Fruit fly (Drosophila melanogaster) whole organism, embryonic: ENCODE data around the gene CG9497.

ENCODE experiments used
- ATbp ChIP-seq: fragments of 200-800 bp; sonication (Bioruptor generic); optimal IDR thresholded peaks from 2 replicates; lab custom pipeline; 2017; ENCODE audit warnings: missing biosample characterization, mild to moderate bottlenecking, missing genetic modification characterization, missing genetic modification reagents
- Adf1 ChIP-seq: fragments of 200-800 bp; sonication (Bioruptor generic); IDR thresholded peaks from 2 replicates; pipeline ENCODE4 v1.3.6; 2022; ENCODE audit warnings: missing biosample characterization, missing genetic modification characterization
- BEAF-32 ChIP-seq: fragments of 200-800 bp; sonication (Bioruptor generic); optimal IDR thresholded peaks from 3 replicates; lab custom pipeline; 2017; ENCODE audit warnings: missing biosample characterization, missing genetic modification characterization, mild to moderate bottlenecking, moderate library complexity, missing genetic modification reagents
- CG10431 ChIP-seq: fragments of 200-800 bp; sonication (Bioruptor generic); optimal IDR thresholded peaks from 3 replicates; lab custom pipeline; 2018; ENCODE audit warnings: missing biosample characterization, mild to moderate bottlenecking, missing genetic modification characterization
- CG11085 ChIP-seq: fragments of 200-800 bp; sonication (Bioruptor generic); IDR thresholded peaks from 2 replicates; pipeline ENCODE4 v1.3.6; 2022; ENCODE audit warnings: missing biosample characterization, missing genetic modification characterization
- CG12104 ChIP-seq: fragments of 200-800 bp; sonication (Bioruptor generic); optimal IDR thresholded peaks from 3 replicates; lab custom pipeline; 2016; ENCODE audit warnings: missing biosample characterization, missing genetic modification characterization
- CG14441 ChIP-seq: fragments of 200-800 bp; sonication (Bioruptor generic); IDR thresholded peaks from 2 replicates; pipeline ENCODE4 v1.3.6; 2022; ENCODE audit warnings: missing biosample characterization, missing genetic modification characterization
- CG1529 ChIP-seq: fragments of 200-800 bp; sonication (Bioruptor generic); optimal IDR thresholded peaks from 3 replicates; lab custom pipeline; 2018; ENCODE audit warnings: missing biosample characterization, missing genetic modification characterization
- CG1647 ChIP-seq: fragments of 200-800 bp; sonication (Bioruptor generic); optimal IDR thresholded peaks from 3 replicates; lab custom pipeline; 2016; ENCODE audit warnings: missing biosample characterization, missing genetic modification characterization
- CG16815 ChIP-seq: fragments of 200-800 bp; sonication (Bioruptor generic); optimal IDR thresholded peaks from 3 replicates; lab custom pipeline; 2017; ENCODE audit warnings: missing biosample characterization, mild to moderate bottlenecking, missing genetic modification characterization
- CG18764 ChIP-seq: fragments of 200-800 bp; sonication (Bioruptor generic); optimal IDR thresholded peaks from 3 replicates; lab custom pipeline; 2016; ENCODE audit warnings: missing biosample characterization, missing genetic modification characterization
- CG2875 ChIP-seq: fragments of 200-800 bp; sonication (Bioruptor generic); optimal IDR thresholded peaks from 2 replicates; lab custom pipeline; 2017; ENCODE audit warnings: missing biosample characterization, mild to moderate bottlenecking, missing genetic modification characterization, missing genetic modification reagents
- CG30020 ChIP-seq: fragments of 200-800 bp; optimal IDR thresholded peaks from 2 replicates; lab custom pipeline; 2019; ENCODE audit warnings: missing biosample characterization, mild to moderate bottlenecking, missing genetic modification characterization, moderate library complexity
- CG31224 ChIP-seq: fragments of 200-800 bp; sonication (Bioruptor generic); IDR thresholded peaks from 2 replicates; pipeline ENCODE4 v1.3.6; 2022; ENCODE audit warnings: missing biosample characterization, missing genetic modification characterization
- CG32767 ChIP-seq: fragments of 200-800 bp; sonication (Bioruptor generic); IDR thresholded peaks from 2 replicates; pipeline ENCODE4 v1.3.6; 2022; ENCODE audit warnings: missing biosample characterization, missing genetic modification characterization
- CG3838 ChIP-seq: fragments of 200-800 bp; sonication (Bioruptor generic); optimal IDR thresholded peaks from 3 replicates; lab custom pipeline; 2016; ENCODE audit warnings: missing biosample characterization, missing genetic modification characterization
- CG4282 ChIP-seq: fragments of 200-800 bp; sonication (Bioruptor generic); optimal IDR thresholded peaks from 2 replicates; lab custom pipeline; 2016; ENCODE audit warnings: missing biosample characterization, missing genetic modification characterization
- CG43689 ChIP-seq: fragments of 200-800 bp; sonication (Bioruptor generic); IDR thresholded peaks from 2 replicates; pipeline ENCODE4 v1.3.6; 2022; ENCODE audit warnings: missing biosample characterization, missing genetic modification characterization
- CG4424 ChIP-seq: fragments of 200-800 bp; sonication (Bioruptor generic); optimal IDR thresholded peaks from 3 replicates; lab custom pipeline; 2016; ENCODE audit warnings: missing biosample characterization, missing genetic modification characterization
- CG4617 ChIP-seq: fragments of 200-800 bp; sonication (Bioruptor generic); optimal IDR thresholded peaks from 3 replicates; lab custom pipeline; 2016; ENCODE audit warnings: missing biosample characterization, missing genetic modification characterization, borderline replicate concordance
- CG8765 ChIP-seq: fragments of 200-800 bp; sonication (Bioruptor generic); IDR thresholded peaks from 2 replicates; pipeline ENCODE4 v1.3.6; 2022; ENCODE audit warnings: missing biosample characterization, missing genetic modification characterization
- CG8944 ChIP-seq: fragments of 200-800 bp; sonication (Bioruptor generic); optimal IDR thresholded peaks from 3 replicates; lab custom pipeline; 2016; ENCODE audit warnings: missing biosample characterization, missing genetic modification characterization
- CG9727 ChIP-seq: fragments of 200-800 bp; sonication (Bioruptor generic); optimal IDR thresholded peaks from 3 replicates; lab custom pipeline; 2017; ENCODE audit warnings: missing biosample characterization, mild to moderate bottlenecking, missing genetic modification characterization
- CG9817 ChIP-seq: fragments of 200-800 bp; sonication (Bioruptor generic); optimal IDR thresholded peaks from 2 replicates; lab custom pipeline; 2018; ENCODE audit warnings: missing biosample characterization, mild to moderate bottlenecking, missing genetic modification characterization, moderate library complexity
- CHES-1-like ChIP-seq: fragments of 200-800 bp; sonication (Bioruptor generic); optimal IDR thresholded peaks from 2 replicates; lab custom pipeline; 2016; ENCODE audit warnings: missing biosample characterization, missing genetic modification characterization
- Chrac-16 ChIP-seq: fragments of 200-800 bp; sonication (Bioruptor generic); optimal IDR thresholded peaks from 3 replicates; lab custom pipeline; 2016; ENCODE audit warnings: missing biosample characterization, missing genetic modification characterization
- D19B ChIP-seq: fragments of 200-800 bp; sonication (Bioruptor generic); optimal IDR thresholded peaks from 2 replicates; lab custom pipeline; 2017; ENCODE audit warnings: missing biosample characterization, mild to moderate bottlenecking, missing genetic modification characterization
- Hr39 ChIP-seq: fragments of >200 bp; optimal IDR thresholded peaks from 2 replicates; lab custom pipeline; 2017
- Max ChIP-seq: fragments of 200-800 bp; sonication (Bioruptor generic); optimal IDR thresholded peaks from 2 replicates; lab custom pipeline; 2016; ENCODE audit warnings: missing biosample characterization, mild to moderate bottlenecking, missing genetic modification characterization
- Nf-YC ChIP-seq: fragments of 200-800 bp; optimal IDR thresholded peaks from 3 replicates; lab custom pipeline; 2019; ENCODE audit warnings: missing biosample characterization, mild to moderate bottlenecking, missing genetic modification characterization, moderate library complexity
- Oaz ChIP-seq: fragments of 200-800 bp; sonication (Bioruptor generic); IDR thresholded peaks from 2 replicates; pipeline ENCODE4 v1.3.6; 2022; ENCODE audit warnings: missing biosample characterization, missing genetic modification characterization
- Oli ChIP-seq: fragments of 200-800 bp; sonication (Bioruptor generic); optimal IDR thresholded peaks from 2 replicates; lab custom pipeline; 2018; ENCODE audit warnings: missing biosample characterization, mild to moderate bottlenecking, missing genetic modification characterization, moderate library complexity
- Poxn ChIP-seq: fragments of 200-800 bp; sonication (Bioruptor generic); IDR thresholded peaks from 2 replicates; pipeline ENCODE4 v1.3.6; 2022; ENCODE audit warnings: missing biosample characterization, missing genetic modification characterization
- Stat92E ChIP-seq, 3 experiments: fragments of >200 bp in 2 of 3; fragments of 200-800 bp in 1 of 3; sonication (Bioruptor generic) in 1 of 3; optimal IDR thresholded peaks; 2 replicates each; lab custom pipeline; 2017 to 2019; ENCODE audit warnings: missing biosample characterization in 3 of 3, missing genetic modification characterization in 3 of 3, mild to moderate bottlenecking in 1 of 3, moderate library complexity in 1 of 3
- ash1 ChIP-seq: fragments of 200-800 bp; sonication (Bioruptor generic); optimal IDR thresholded peaks from 2 replicates; lab custom pipeline; 2018; ENCODE audit warnings: missing biosample characterization, mild to moderate bottlenecking, missing genetic modification characterization
- cg ChIP-seq: fragments of 200-800 bp; sonication (Bioruptor generic); optimal IDR thresholded peaks from 3 replicates; lab custom pipeline; 2019; ENCODE audit warnings: missing biosample characterization, mild to moderate bottlenecking, missing genetic modification characterization, moderate library complexity
- chinmo ChIP-seq: fragments of 200-800 bp; sonication (Bioruptor generic); IDR thresholded peaks from 4 replicates; pipeline ENCODE4 v1.3.6; 2022; ENCODE audit warnings: missing biosample characterization, missing genetic modification characterization; ENCODE audit not compliant: partially characterized antibody
- crol ChIP-seq: fragments of 200-800 bp; sonication (Bioruptor generic); IDR thresholded peaks from 2 replicates; pipeline ENCODE4 v1.3.6; 2022; ENCODE audit warnings: missing biosample characterization, missing genetic modification characterization
- h ChIP-seq: fragments of >200 bp; optimal IDR thresholded peaks from 2 replicates; lab custom pipeline; 2017
- klu ChIP-seq: fragments of 200-800 bp; sonication (Bioruptor generic); IDR thresholded peaks from 2 replicates; pipeline ENCODE4 v1.3.6; 2022; ENCODE audit warnings: missing biosample characterization, missing genetic modification characterization
- lbe ChIP-seq: fragments of 200-800 bp; sonication (Bioruptor generic); optimal IDR thresholded peaks from 2 replicates; lab custom pipeline; 2016; ENCODE audit warnings: missing biosample characterization, mild to moderate bottlenecking, missing genetic modification characterization
- lola ChIP-seq, 3 experiments: fragments of >200 bp in 2 of 3; fragments of 200-800 bp in 1 of 3; sonication (Bioruptor generic) in 1 of 3; optimal IDR thresholded peaks; 2 replicates each; lab custom pipeline; 2017 to 2019; ENCODE audit warnings: missing biosample characterization in 3 of 3, missing genetic modification characterization in 3 of 3, mild to moderate bottlenecking in 1 of 3, moderate library complexity in 1 of 3
- nmo ChIP-seq: fragments of 200-800 bp; sonication (Bioruptor generic); optimal IDR thresholded peaks from 2 replicates; lab custom pipeline; 2018; ENCODE audit warnings: missing biosample characterization, mild to moderate bottlenecking, missing genetic modification characterization, moderate library complexity
- sqz ChIP-seq: fragments of 200-800 bp; sonication (Bioruptor generic); optimal IDR thresholded peaks from 3 replicates; lab custom pipeline; 2018; ENCODE audit warnings: missing biosample characterization, mild to moderate bottlenecking, missing genetic modification characterization
- stwl ChIP-seq: fragments of 200-800 bp; sonication (Bioruptor generic); optimal IDR thresholded peaks from 3 replicates; lab custom pipeline; 2018; ENCODE audit warnings: missing biosample characterization, mild to moderate bottlenecking, missing genetic modification characterization, moderate library complexity
- sug ChIP-seq: fragments of 200-800 bp; optimal IDR thresholded peaks from 2 replicates; lab custom pipeline; 2019; ENCODE audit warnings: missing biosample characterization, mild to moderate bottlenecking, missing genetic modification characterization, moderate library complexity
- toy ChIP-seq: fragments of 200-800 bp; sonication (Bioruptor generic); IDR thresholded peaks from 2 replicates; pipeline ENCODE4 v1.3.6; 2022; ENCODE audit warnings: missing biosample characterization, missing genetic modification characterization
- wdn ChIP-seq: fragments of 200-800 bp; sonication (Bioruptor generic); IDR thresholded peaks from 2 replicates; pipeline ENCODE4 v1.3.6; 2022; ENCODE audit warnings: missing biosample characterization, missing genetic modification characterization
- zfh1 ChIP-seq: fragments of 200-800 bp; sonication (Bioruptor generic); IDR thresholded peaks from 3 replicates; pipeline ENCODE4 v1.3.6; 2022; ENCODE audit warnings: missing biosample characterization, missing genetic modification characterization

CG9497 gene

dm6 chr2L:6350984-6351808 is 3.0 kb upstream of the CG9497 start, which contains the start of gene CG9498 (continued):
- peak; percentile 64; the same call in 1 of the 2 replicates for TF ChIP-seq Oaz (GFP tag; lab: Robert Waterston, UW)
- TF ChIP-seq toy (GFP tag; lab: Robert Waterston, UW): peak; percentile 83
- TF ChIP-seq CG1647: no peak
- TF ChIP-seq CG12104: peak; percentile 68
- TF ChIP-seq CG16815 (GFP tag; lab: Kevin White, UChicago): peak; percentile 55
- TF ChIP-seq CHES-1-like (GFP tag; lab: Kevin White, UChicago): no peak
- TF ChIP-seq wdn: peak; percentile 78
- TF ChIP-seq klu (GFP tag; lab: Robert Waterston, UW): no peak; the same call in 1 of the 2 replicates
- 0 out of 4 replicates have a peak, but pooled peaks have one; percentile 63 for TF ChIP-seq chinmo
- TF ChIP-seq CG18764: no peak
- TF ChIP-seq sqz: peak; percentile 52
- peak; percentile 7 for TF ChIP-seq CG1529
- no peak for TF ChIP-seq CG3838 (GFP tag; lab: Kevin White, UChicago)
- no peak for TF ChIP-seq CG4617 (GFP tag; lab: Kevin White, UChicago)
- TF ChIP-seq cg (GFP tag; lab: Kevin White, UChicago): peak; percentile 14
- TF ChIP-seq CG43689 (GFP tag; lab: Robert Waterston, UW): no peak
- no peak for TF ChIP-seq crol
- TF ChIP-seq Hr39 (lab: Kevin White, UChicago): no peak
- TF ChIP-seq ash1 (GFP tag; lab: Kevin White, UChicago): no peak
- peak; percentile 33 for TF ChIP-seq Chrac-16
- TF ChIP-seq CG31224: peak; percentile 82
- TF ChIP-seq CG8765 (GFP tag; lab: Robert Waterston, UW): peak; percentile 20; the same call in 1 of the 2 replicates
- no peak for TF ChIP-seq stwl
- TF ChIP-seq BEAF-32: no peak
- TF ChIP-seq sug (tag; lab: Kevin White, UChicago): no peak
- TF ChIP-seq CG8944: no peak
- peak; percentile 49 for TF ChIP-seq Max (GFP tag; lab: Kevin White, UChicago)
- TF ChIP-seq lbe: no peak
- peak; percentile 74 for TF ChIP-seq nmo (GFP tag; lab: Kevin White, UChicago)
- TF ChIP-seq CG2875 (GFP tag; lab: Kevin White, UChicago): peak; percentile 39
- TF ChIP-seq CG32767: peak; percentile 57; the same call in 1 of the 2 replicates
- TF ChIP-seq ATbp (GFP tag; lab: Kevin White, UChicago): peak; percentile 70
- TF ChIP-seq Stat92E (GFP tag; optimal IDR thresholded peaks at IDR 0.05; lab: Kevin White, UChicago): no peak
- TF ChIP-seq CG30020 (tag; lab: Kevin White, UChicago): peak; percentile 23
- TF ChIP-seq CG9817 (tag; lab: Kevin White, UChicago): peak; percentile 74
- peak; percentile 85 for TF ChIP-seq CG11085 (GFP tag; lab: Robert Waterston, UW)
- TF ChIP-seq h (lab: Kevin White, UChicago): no peak
- no peak for TF ChIP-seq zfh1 (GFP tag; lab: Robert Waterston, UW)
- peak; percentile 74 for TF ChIP-seq CG4424
- TF ChIP-seq CG9727 (GFP tag; lab: Kevin White, UChicago): peak; percentile 64
- TF ChIP-seq Poxn (GFP tag; lab: Robert Waterston, UW): peak; percentile 75; the same call in 1 of the 2 replicates
- peak; percentile 70 for TF ChIP-seq Adf1
- peak; percentile 76 for TF ChIP-seq Nf-YC (tag; lab: Kevin White, UChicago)
- peak; percentile 89 for TF ChIP-seq D19B (GFP tag; lab: Kevin White, UChicago)
- TF ChIP-seq Oli (tag; lab: Kevin White, UChicago): peak; percentile 79
- no peak for TF ChIP-seq CG4282
- TF ChIP-seq CG14441: peak; percentile 83
- TF ChIP-seq lola (GFP tag; optimal IDR thresholded peaks at IDR 0.05; lab: Kevin White, UChicago): peak in 1 of 3 experiments; percentile 9
- no peak for TF ChIP-seq CG10431 (GFP tag; lab: Kevin White, UChicago)
